Fruit fly (Drosophila melanogaster) whole organism, prepupa: ENCODE data around the gene FRG1.

Experiments
- CG16779 ChIP-seq: fragments of 200-800 bp; sonication (Bioruptor generic); optimal IDR thresholded peaks from 3 replicates; lab custom pipeline; 2017; ENCODE audit warnings: missing biosample characterization, mild to moderate bottlenecking, missing genetic modification characterization
- CG6276 ChIP-seq: fragments of 200-800 bp; sonication (Bioruptor generic); optimal IDR thresholded peaks from 2 replicates; lab custom pipeline; 2017; ENCODE audit warnings: missing biosample characterization, mild to moderate bottlenecking, missing genetic modification characterization
- CG7368 ChIP-seq: fragments of 200-800 bp; sonication (Bioruptor generic); optimal IDR thresholded peaks from 3 replicates; lab custom pipeline; 2016; ENCODE audit warnings: missing biosample characterization, missing genetic modification characterization
- Smox ChIP-seq: fragments of 200-800 bp; sonication (Bioruptor generic); optimal IDR thresholded peaks from 3 replicates; lab custom pipeline; 2016; ENCODE audit warnings: missing biosample characterization, missing genetic modification characterization
- acj6 ChIP-seq: fragments of 200-800 bp; sonication (Bioruptor generic); optimal IDR thresholded peaks from 3 replicates; lab custom pipeline; 2016; ENCODE audit warnings: missing biosample characterization, missing genetic modification characterization
- dsx ChIP-seq: fragments of 200-800 bp; optimal IDR thresholded peaks from 3 replicates; lab custom pipeline; 2019; ENCODE audit warnings: missing biosample characterization, mild to moderate bottlenecking, missing genetic modification characterization, moderate library complexity; ENCODE audit not compliant: poor library complexity, severe bottlenecking
- ss ChIP-seq, 2 experiments: fragments of 200-800 bp; sonication (Bioruptor generic); optimal IDR thresholded peaks; 2 replicates in 1 of 2; 3 replicates in 1 of 2; lab custom pipeline; 2017 to 2018; ENCODE audit warnings: mild to moderate bottlenecking in 2 of 2, missing biosample characterization in 2 of 2, missing genetic modification characterization in 2 of 2, moderate library complexity in 1 of 2

dm6 chr3L:20342334-20342733 is 45.6 kb upstream of the FRG1 start, which contains the start of gene Spn77Bc:
- TF ChIP-seq ss (GFP tag; optimal IDR thresholded peaks at IDR 0.05; lab: Kevin White, UChicago) (no peak), acj6 (GFP tag; lab: Kevin White, UChicago) (no peak), Smox (GFP tag; lab: Kevin White, UChicago) (no peak), dsx (GFP tag; lab: Kevin White, UChicago) (no peak), CG16779 (tag; lab: Kevin White, UChicago) (no peak), CG7368 (no peak), CG6276 (no peak)
